Fruit fly (Drosophila melanogaster): ENCODE measurements around the gene sgl.

Gene sgl

dm6 chr3L:6963792-6964487 lies 618 bp downstream of the sgl start (continued):
- TF ChIP-seq cato (GFP tag; optimal IDR thresholded peaks at IDR 0.05; ENCODE audit: borderline replicate concordance) (peak; percentile 66), dm (GFP tag; optimal IDR thresholded peaks at IDR 0.05) (peak; percentile 52), Sin3A (optimal IDR thresholded peaks at IDR 0.05) (no peak), CG11695 (GFP tag; IDR thresholded peaks at IDR 0.05) (peak; percentile 84), CG13287 (GFP tag; IDR thresholded peaks at IDR 0.05; ENCODE audit: partially characterized antibody) (no peak), pb (GFP tag; optimal IDR thresholded peaks at IDR 0.05) (peak; percentile 67), bowl (GFP tag; IDR thresholded peaks at IDR 0.05) (peak; percentile 40; the same call in 1 of the 2 replicates), CG31388 (GFP tag; optimal IDR thresholded peaks at IDR 0.05) (peak; percentile 13), Ets97D (GFP tag; optimal IDR thresholded peaks at IDR 0.05) (peak; percentile 32), CG1792 (GFP tag; optimal IDR thresholded peaks at IDR 0.05) (peak; percentile 73), Adf1 (GFP tag; IDR thresholded peaks at IDR 0.05) (peak; percentile 30; the same call in 1 of the 2 replicates), CG11085 (GFP tag; IDR thresholded peaks at IDR 0.05) (0 out of 2 replicates have a peak, but pooled peaks have one; percentile 48), ase (GFP tag; IDR thresholded peaks at IDR 0.05) (peak; percentile 58; the same call in 2 of the 3 replicates), CG5953 (GFP tag; IDR thresholded peaks at IDR 0.05) (peak; percentile 35; the same call in 1 of the 2 replicates), fd102C (GFP tag; optimal IDR thresholded peaks at IDR 0.05) (no peak), phol (tag; optimal IDR thresholded peaks at IDR 0.05) (peak; percentile 86), CG14014 (GFP tag; IDR thresholded peaks at IDR 0.05) (peak; percentile 81), sob (GFP tag; IDR thresholded peaks at IDR 0.05) (peak; percentile 71), Atf3 (GFP tag; optimal IDR thresholded peaks at IDR 0.05) (peak; percentile 39), Meics (GFP tag; optimal IDR thresholded peaks at IDR 0.05) (peak; percentile 81), lola (GFP tag; optimal IDR thresholded peaks at IDR 0.05) (peak in 1 of 3 experiments; percentile 88), Gug (GFP tag; IDR thresholded peaks at IDR 0.05) (peak; percentile 52; the same call in 2 of the 4 replicates), CG10147 (GFP tag; optimal IDR thresholded peaks at IDR 0.05) (peak; percentile 54), CG15479 (GFP tag; optimal IDR thresholded peaks at IDR 0.05) (no peak), MBD-R2 (GFP tag; IDR thresholded peaks at IDR 0.05) (peak; percentile 46; the same call in 1 of the 2 replicates), Fer1 (GFP tag; optimal IDR thresholded peaks at IDR 0.05) (peak; percentile 78), CG14965 (GFP tag; optimal IDR thresholded peaks at IDR 0.05; ENCODE audit: borderline replicate concordance) (no peak), dan (GFP tag; IDR thresholded peaks at IDR 0.05) (no peak), CG1529 (GFP tag; optimal IDR thresholded peaks at IDR 0.05) (peak; percentile 77), twi (tag; optimal IDR thresholded peaks at IDR 0.05) (peak; percentile 54), HLH3B (GFP tag; IDR thresholded peaks at IDR 0.05) (peak; percentile 70; the same call in 1 of the 2 replicates), chm (GFP tag; IDR thresholded peaks at IDR 0.05) (peak; percentile 58; the same call in 1 of the 2 replicates), Nf-YB (GFP tag; optimal IDR thresholded peaks at IDR 0.05) (peak; percentile 38), Eip74EF (GFP tag; optimal IDR thresholded peaks at IDR 0.05) (peak in 1 of 2 experiments; percentile 66), p53 (GFP tag; optimal IDR thresholded peaks at IDR 0.05) (peak; percentile 35), Blimp-1 (GFP tag; optimal IDR thresholded peaks at IDR 0.05) (peak; percentile 82), CG13775 (GFP tag; optimal IDR thresholded peaks at IDR 0.05) (peak; percentile 76), lilli (GFP tag; optimal IDR thresholded peaks at IDR 0.05) (peak; percentile 83), cwo (GFP tag; optimal IDR thresholded peaks at IDR 0.05) (peak; percentile 64), CG3407 (GFP tag; optimal IDR thresholded peaks at IDR 0.05) (peak; percentile 69), CG3163 (GFP tag; optimal IDR thresholded peaks at IDR 0.05) (peak; percentile 46), Vsx1 (GFP tag; optimal IDR thresholded peaks at IDR 0.05) (peak; percentile 49), ewg (GFP tag; optimal IDR thresholded peaks at IDR 0.05) (peak; percentile 60), CG32772 (GFP tag; IDR thresholded peaks at IDR 0.05) (peak; percentile 66), dati (GFP tag; IDR thresholded peaks at IDR 0.05) (peak; percentile 44; the same call in 1 of the 2 replicates), Oaz (GFP tag; IDR thresholded peaks at IDR 0.05) (peak; percentile 47; the same call in 1 of the 2 replicates), CG10267 (tag; optimal IDR thresholded peaks at IDR 0.05) (peak; percentile 75), E2f2 (GFP tag; IDR thresholded peaks at IDR 0.05) (peak; percentile 50; the same call in 1 of the 2 replicates), Elba2 (GFP tag; optimal IDR thresholded peaks at IDR 0.05) (no peak)

Measured in whole organism, embryonic.